Worm (Caenorhabditis elegans) whole organism, late embryonic: ENCODE measurements around the gene ador-1.

Experiments
- ceh-19 ChIP-seq: fragments of 200-800 bp; sonication (Bioruptor generic); optimal IDR thresholded peaks from 2 replicates; lab custom pipeline; 2018; ENCODE audit warnings: mild to moderate bottlenecking, missing genetic modification characterization, missing compliant biosample characterization
- hlh-30 ChIP-seq: sonication (generic microtip); optimal IDR thresholded peaks from 2 replicates; lab custom pipeline; 2017; ENCODE audit warnings: antibody characterized with exemption, missing genetic modification characterization, missing compliant biosample characterization; ENCODE audit not compliant: insufficient read depth
- tbx-2 ChIP-seq: sonication (generic microtip); optimal IDR thresholded peaks from 2 replicates; lab custom pipeline; 2016; ENCODE audit warnings: missing genetic modification characterization, missing compliant biosample characterization
- unc-55 ChIP-seq: sonication (generic microtip); optimal IDR thresholded peaks from 2 replicates; lab custom pipeline; 2017; ENCODE audit warnings: missing biosample characterization, missing genetic modification reagents, missing genetic modification characterization

ce11 chrII:12507038-12507437 lies 4.4 kb upstream of the ador-1 start, which contains the start of gene srh-68:
- TF ChIP-seq unc-55 (GFP tag; lab: Kevin White, UChicago), result no peak
- no peak for TF ChIP-seq ceh-19
- no peak for TF ChIP-seq tbx-2 (tag; lab: Kevin White, UChicago)
- no peak for TF ChIP-seq hlh-30 (tag; lab: Kevin White, UChicago)
